Worm (Caenorhabditis elegans) whole organism, L1 larva: ENCODE results near the gene gem-1.

ENCODE experiments used
- ama-1 ChIP-seq: fragments of 150-350 bp; optimal IDR thresholded peaks from 2 replicates; lab custom pipeline; 2014
- skn-1 ChIP-seq: fragments of 150-350 bp; optimal IDR thresholded peaks from 2 replicates; lab custom pipeline; 2014; ENCODE audit warnings: missing biosample characterization, missing genetic modification characterization

DNA sequence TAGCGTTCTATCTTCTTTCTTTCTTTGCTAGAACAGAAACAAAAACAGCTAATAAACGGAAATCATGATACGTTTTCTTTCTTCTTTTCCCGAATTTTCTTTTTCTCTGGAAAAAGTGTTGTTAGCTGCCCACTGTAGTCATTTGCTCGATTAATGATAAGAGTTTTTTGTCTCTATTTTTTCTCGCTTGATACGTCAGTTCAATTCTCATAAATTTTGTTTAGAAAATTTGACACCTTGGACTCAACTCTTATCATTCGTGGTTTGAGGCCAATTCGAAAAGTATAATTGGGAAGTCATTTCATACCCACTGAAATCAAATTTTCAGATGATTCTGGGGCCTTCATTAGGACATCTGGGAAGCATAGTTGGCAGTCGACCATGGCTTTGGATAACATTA is 34.9 kb downstream of the gem-1 start:
- no peak for TF ChIP-seq skn-1 (tag; lab: Kevin White, UChicago)
- no peak for TF ChIP-seq ama-1 (lab: Kevin White, UChicago)
